Worm (Caenorhabditis elegans): ENCODE measurements around the gene sdz-36.
A peak's percentile ranks its signal among the peaks of the same experiment; 100 is the strongest.

Gene sdz-36

ce11 chrIV:9690644-9691043 lies at the start of gene sdz-36:
Gene sdz-36 (plus strand): TSS chrIV:9690944.
- TF ChIP-seq isw-1 (GFP tag; IDR thresholded peaks at IDR 0.05): no peak
- no peak for TF ChIP-seq grh-1 (GFP tag; IDR thresholded peaks at IDR 0.05)
- no peak for TF ChIP-seq dpl-1 (GFP tag; optimal IDR thresholded peaks at IDR 0.05)
- TF ChIP-seq unc-86 (tag; optimal IDR thresholded peaks at IDR 0.05): no peak
- no peak for TF ChIP-seq C34B4.2 (tag; optimal IDR thresholded peaks at IDR 0.05)
- no peak for TF ChIP-seq lin-35 (GFP tag; optimal IDR thresholded peaks at IDR 0.05)
- TF ChIP-seq ztf-11 (tag; optimal IDR thresholded peaks at IDR 0.05): no peak
- TF ChIP-seq jun-1 (tag; optimal IDR thresholded peaks at IDR 0.05): no peak
- TF ChIP-seq nhr-90 (tag; optimal IDR thresholded peaks at IDR 0.05; ENCODE audit: poor library complexity): no peak

ce11 chrIV:9641925-9642324 lies 48.8 kb upstream of the sdz-36 start, which contains the start of gene del-2:
Gene del-2 (minus strand): TSS chrIV:9642025.
- TF ChIP-seq fkh-8 (tag; optimal IDR thresholded peaks at IDR 0.05): peak; percentile 67
- TF ChIP-seq rnt-1 (tag; optimal IDR thresholded peaks at IDR 0.05): no peak
- no peak for TF ChIP-seq unc-130 (tag; optimal IDR thresholded peaks at IDR 0.05)
- peak; percentile 6 for TF ChIP-seq nhr-47 (tag; optimal IDR thresholded peaks at IDR 0.05)
- TF ChIP-seq nhr-237 (tag; optimal IDR thresholded peaks at IDR 0.05): no peak
- TF ChIP-seq unc-62 (GFP tag; optimal IDR thresholded peaks at IDR 0.05): no peak
- TF ChIP-seq dsc-1 (tag; optimal IDR thresholded peaks at IDR 0.05): peak; percentile 17

- TF ChIP-seq zag-1 (tag; optimal IDR thresholded peaks at IDR 0.05) (no peak), pag-3 (tag; optimal IDR thresholded peaks at IDR 0.05; ENCODE audit: borderline replicate concordance, insufficient read depth) (no peak), nhr-11 (tag; optimal IDR thresholded peaks at IDR 0.05) (no peak), ceh-8 (GFP tag; optimal IDR thresholded peaks at IDR 0.05) (no peak), nhr-90 (tag; optimal IDR thresholded peaks at IDR 0.05; ENCODE audit: poor library complexity) (no peak), nhr-47 (tag; optimal IDR thresholded peaks at IDR 0.05) (no peak), nhr-12 (tag; optimal IDR thresholded peaks at IDR 0.05) (no peak), lin-15B (tag; optimal IDR thresholded peaks at IDR 0.05) (no peak), swsn-7 (tag; optimal IDR thresholded peaks at IDR 0.05) (no peak), rnt-1 (tag; optimal IDR thresholded peaks at IDR 0.05) (no peak), fkh-4 (tag; optimal IDR thresholded peaks at IDR 0.05; ENCODE audit: borderline replicate concordance) (no peak), elt-2 (tag; optimal IDR thresholded peaks at IDR 0.05) (no peak), pax-3 (tag; optimal IDR thresholded peaks at IDR 0.05) (no peak), xbp-1 (tag; optimal IDR thresholded peaks at IDR 0.05) (no peak), lin-13 (GFP tag; optimal IDR thresholded peaks at IDR 0.05) (no peak), egl-27 (tag; optimal IDR thresholded peaks at IDR 0.05) (no peak), vab-15 (tag; optimal IDR thresholded peaks at IDR 0.05) (no peak)
Observed at ce11 chrIV:9643188-9643587, 47.6 kb upstream of the sdz-36 start, which contains the start of gene degl-2. Gene degl-2 (plus strand): TSS chrIV:9643488.

- TF ChIP-seq dpl-1 (GFP tag; optimal IDR thresholded peaks at IDR 0.05): peak in 2 of 3 experiments; percentile 1 to 19
- TF ChIP-seq nhr-47 (tag; optimal IDR thresholded peaks at IDR 0.05): no peak
- peak; percentile 83 for TF ChIP-seq lin-14 (GFP tag; optimal IDR thresholded peaks at IDR 0.05)
- peak; percentile 41 for TF ChIP-seq lin-35 (GFP tag; optimal IDR thresholded peaks at IDR 0.05)
- TF ChIP-seq skn-1 (tag; optimal IDR thresholded peaks at IDR 0.05): peak; percentile 1
- peak; percentile 19 for TF ChIP-seq swsn-7 (tag; optimal IDR thresholded peaks at IDR 0.05)
- TF ChIP-seq fkh-10 (GFP tag; optimal IDR thresholded peaks at IDR 0.05): no peak
- TF ChIP-seq nhr-84 (tag; optimal IDR thresholded peaks at IDR 0.05): no peak
- peak; percentile 58 for TF ChIP-seq snu-23 (GFP tag; optimal IDR thresholded peaks at IDR 0.05)
- peak; percentile 57 for TF ChIP-seq nhr-85 (tag)
- TF ChIP-seq efl-1 (optimal IDR thresholded peaks at IDR 0.05): peak; percentile 47 to 62
- TF ChIP-seq efl-1 (GFP tag; optimal IDR thresholded peaks at IDR 0.05 in 1 of 2): no peak
- TF ChIP-seq elt-3 (tag; optimal IDR thresholded peaks at IDR 0.05): peak in 1 of 6 experiments; percentile 8
- TF ChIP-seq lsy-2 (tag; optimal IDR thresholded peaks at IDR 0.05): peak; percentile 20 to 60
- TF ChIP-seq lir-3 (tag; optimal IDR thresholded peaks at IDR 0.05; ENCODE audit: poor library complexity): peak; percentile 2
- TF ChIP-seq aha-1 (tag; optimal IDR thresholded peaks at IDR 0.05): no peak
- TF ChIP-seq blmp-1 (tag; optimal IDR thresholded peaks at IDR 0.05): peak; percentile 75
- no peak for TF ChIP-seq C16A3.4 (tag; optimal IDR thresholded peaks at IDR 0.05)
- peak; percentile 65 for TF ChIP-seq mep-1 (tag; optimal IDR thresholded peaks at IDR 0.05)
- peak; percentile 15 for TF ChIP-seq tbx-2 (tag; optimal IDR thresholded peaks at IDR 0.05)
- TF ChIP-seq jun-1 (tag; optimal IDR thresholded peaks at IDR 0.05): peak; percentile 2
- peak in 1 of 3 experiments; percentile 1 for TF ChIP-seq ceh-82 (tag; optimal IDR thresholded peaks at IDR 0.05)
- TF ChIP-seq fkh-8 (tag; optimal IDR thresholded peaks at IDR 0.05): no peak
Observed at ce11 chrIV:9647789-9648361, 42.9 kb upstream of the sdz-36 start, which contains the start of gene amph-1. Gene amph-1 (minus strand): TSS chrIV:9647873.

Measured in whole organism, L1 larva.